Worm (Caenorhabditis elegans) whole organism, L2 larva: ENCODE results near the gene rnf-113.
A peak's percentile ranks its signal among the peaks of the same experiment; 100 is the strongest.

ENCODE experiments used
- nhr-237 ChIP-seq: fragments of 150-350 bp; optimal IDR thresholded peaks from 2 replicates; lab custom pipeline; 2014; ENCODE audit warnings: missing biosample characterization, missing genetic modification characterization
- peb-1 ChIP-seq: fragments of 150-350 bp; optimal IDR thresholded peaks from 2 replicates; lab custom pipeline; 2014; ENCODE audit warnings: missing biosample characterization, missing genetic modification characterization
- sma-3 ChIP-seq: sonication (generic microtip); optimal IDR thresholded peaks from 2 replicates; lab custom pipeline; 2016; ENCODE audit warnings: missing genetic modification reagents, missing genetic modification characterization, missing compliant biosample characterization

The rnf-113 gene

ce11 chrIII:10706972-10707438 lies 50.4 kb downstream of the rnf-113 start, which contains the start of the genes Y39A1A.21 and Y39A1A.22 (continued):
- TF ChIP-seq nhr-237 (tag; lab: Kevin White, UChicago) (no peak), sma-3 (GFP tag; lab: Kevin White, UChicago) (peak; percentile 71)

ce11 chrIII:10706481-10706880 lies 51.0 kb downstream of the rnf-113 start:
- no peak for TF ChIP-seq peb-1 (tag; lab: Kevin White, UChicago)
